Worm (Caenorhabditis elegans): Measurements from ENCODE around the gene F52E1.3.

ce11 chrV:8394357-8394850 is at the start of gene F52E1.3, which contains the start of gene pho-6:
- TF ChIP-seq aly-1 (tag; optimal IDR thresholded peaks at IDR 0.05) = no peak
- no peak for TF ChIP-seq F13C5.2 (tag; optimal IDR thresholded peaks at IDR 0.05)
- no peak for TF ChIP-seq ama-1 (optimal IDR thresholded peaks at IDR 0.05)
- TF ChIP-seq hmg-4 (GFP tag; optimal IDR thresholded peaks at IDR 0.05) = no peak
- TF ChIP-seq tra-4 (tag; optimal IDR thresholded peaks at IDR 0.05) = no peak
- TF ChIP-seq ceh-36 (tag; optimal IDR thresholded peaks at IDR 0.05) = no peak
- TF ChIP-seq hmbx-1 (tag; optimal IDR thresholded peaks at IDR 0.05) = no peak
- TF ChIP-seq pes-1 (GFP tag; IDR thresholded peaks at IDR 0.05) = no peak
- TF ChIP-seq hnd-1 (tag; optimal IDR thresholded peaks at IDR 0.05) = no peak
- TF ChIP-seq sea-1 (GFP tag; conservative IDR thresholded peaks at IDR 0.05) = no peak
- TF ChIP-seq flt-1 (GFP tag; IDR thresholded peaks at IDR 0.05) = no peak

All from whole organism, early embryonic.